Fruit fly (Drosophila melanogaster) whole organism: ENCODE results near the gene Dredd.

Experiments used
- CG8478 ChIP-seq: fragments of >200 bp; optimal IDR thresholded peaks from 2 replicates; lab custom pipeline; 2018; ENCODE audit warnings: inconsistent platforms
- Dll ChIP-seq: fragments of >200 bp; optimal IDR thresholded peaks from 2 replicates; lab custom pipeline; 2017
- EcR ChIP-seq, 2 experiments: fragments of >200 bp; optimal IDR thresholded peaks; 2 replicates each; lab custom pipeline; 2017; ENCODE audit warnings: missing biosample characterization in 2 of 2, missing genetic modification characterization in 2 of 2, missing genetic modification reagents in 2 of 2
- pan ChIP-seq: fragments of >200 bp; optimal IDR thresholded peaks from 2 replicates; lab custom pipeline; 2017
- psq ChIP-seq: fragments of >200 bp; optimal IDR thresholded peaks from 2 replicates; lab custom pipeline; 2017
- usp ChIP-seq: fragments of >200 bp; optimal IDR thresholded peaks from 2 replicates; lab custom pipeline; 2017; ENCODE audit warnings: missing biosample characterization, missing genetic modification characterization, mixed read lengths

Dredd gene

dm6 chrX:610048-610447 is 25.3 kb downstream of the Dredd start:
- TF ChIP-seq usp (GFP tag; lab: Kevin White, UChicago) (no peak), CG8478 (lab: Kevin White, UChicago) (no peak), pan (lab: Kevin White, UChicago) (no peak), psq (lab: Kevin White, UChicago) (no peak), EcR (GFP tag; optimal IDR thresholded peaks at IDR 0.05; lab: Kevin White, UChicago) (no peak)

- no peak for TF ChIP-seq usp (GFP tag; lab: Kevin White, UChicago)
- no peak for TF ChIP-seq pan (lab: Kevin White, UChicago)
- TF ChIP-seq psq (lab: Kevin White, UChicago): no peak
- no peak for TF ChIP-seq CG8478 (lab: Kevin White, UChicago)
- no peak for TF ChIP-seq Dll (lab: Kevin White, UChicago)
- no peak for TF ChIP-seq EcR (GFP tag; optimal IDR thresholded peaks at IDR 0.05; lab: Kevin White, UChicago)
Measured at dm6 chrX:601984-602383, 33.4 kb downstream of the Dredd start.

- TF ChIP-seq usp (GFP tag; lab: Kevin White, UChicago) (no peak), Dll (lab: Kevin White, UChicago) (no peak), pan (lab: Kevin White, UChicago) (no peak), psq (lab: Kevin White, UChicago) (no peak), CG8478 (lab: Kevin White, UChicago) (no peak), EcR (GFP tag; optimal IDR thresholded peaks at IDR 0.05; lab: Kevin White, UChicago) (no peak)
Measured at dm6 chrX:599727-600126, 35.6 kb downstream of the Dredd start.

dm6 chrX:598322-599057 is 36.9 kb downstream of the Dredd start:
- TF ChIP-seq pan (lab: Kevin White, UChicago) (no peak), EcR (GFP tag; optimal IDR thresholded peaks at IDR 0.05; lab: Kevin White, UChicago) (no peak), Dll (lab: Kevin White, UChicago) (no peak), usp (GFP tag; lab: Kevin White, UChicago) (no peak), psq (lab: Kevin White, UChicago) (no peak), CG8478 (lab: Kevin White, UChicago) (no peak)

- TF ChIP-seq usp (GFP tag; lab: Kevin White, UChicago): no peak
- TF ChIP-seq Dll (lab: Kevin White, UChicago): no peak
- TF ChIP-seq pan (lab: Kevin White, UChicago): no peak
- TF ChIP-seq psq (lab: Kevin White, UChicago): no peak
- TF ChIP-seq EcR (GFP tag; optimal IDR thresholded peaks at IDR 0.05; lab: Kevin White, UChicago): no peak
- TF ChIP-seq CG8478 (lab: Kevin White, UChicago): no peak
Measured at dm6 chrX:597057-597456, 38.3 kb downstream of the Dredd start.

- no peak for TF ChIP-seq psq (lab: Kevin White, UChicago)
- TF ChIP-seq usp (GFP tag; lab: Kevin White, UChicago): no peak
- TF ChIP-seq Dll (lab: Kevin White, UChicago): no peak
- no peak for TF ChIP-seq pan (lab: Kevin White, UChicago)
- TF ChIP-seq EcR (GFP tag; optimal IDR thresholded peaks at IDR 0.05; lab: Kevin White, UChicago): no peak
- TF ChIP-seq CG8478 (lab: Kevin White, UChicago): no peak
Measured at dm6 chrX:592588-593288, 42.6 kb downstream of the Dredd start.

dm6 chrX:590479-590878 is 44.9 kb downstream of the Dredd start:
- no peak for TF ChIP-seq EcR (GFP tag; optimal IDR thresholded peaks at IDR 0.05; lab: Kevin White, UChicago)
- TF ChIP-seq usp (GFP tag; lab: Kevin White, UChicago): no peak
- TF ChIP-seq Dll (lab: Kevin White, UChicago): no peak
- TF ChIP-seq CG8478 (lab: Kevin White, UChicago): no peak
- no peak for TF ChIP-seq pan (lab: Kevin White, UChicago)
- TF ChIP-seq psq (lab: Kevin White, UChicago): no peak

- TF ChIP-seq pan (lab: Kevin White, UChicago) (no peak), usp (GFP tag; lab: Kevin White, UChicago) (no peak), CG8478 (lab: Kevin White, UChicago) (no peak), EcR (GFP tag; optimal IDR thresholded peaks at IDR 0.05; lab: Kevin White, UChicago) (no peak), psq (lab: Kevin White, UChicago) (no peak), Dll (lab: Kevin White, UChicago) (no peak)
Measured at dm6 chrX:588941-589340, 46.4 kb downstream of the Dredd start.
